Worm (Caenorhabditis elegans) whole organism, mixed stage, embryonic: ENCODE measurements around the gene ule-3.

Experiments
- drap-1 ChIP-seq: fragments of 200-800 bp; sonication (Bioruptor generic); optimal IDR thresholded peaks from 3 replicates; lab custom pipeline; 2018; ENCODE audit warnings: mild to moderate bottlenecking, missing genetic modification characterization, missing compliant biosample characterization
- elt-1 ChIP-seq: sonication (generic microtip); optimal IDR thresholded peaks from 2 replicates; lab custom pipeline; 2017; ENCODE audit warnings: missing genetic modification characterization, mild to moderate bottlenecking, missing compliant biosample characterization, antibody characterized with exemption, moderate library complexity, borderline replicate concordance; ENCODE audit not compliant: insufficient read depth
- nhr-28 ChIP-seq: fragments of 150-350 bp; optimal IDR thresholded peaks from 2 replicates; lab custom pipeline; 2014; ENCODE audit warnings: missing biosample characterization, missing genetic modification characterization
- pha-4 ChIP-seq: fragments of 150-350 bp; optimal IDR thresholded peaks from 2 replicates; lab custom pipeline; 2018; ENCODE audit warnings: missing biosample characterization, missing genetic modification reagents, missing genetic modification characterization
- sem-2 ChIP-seq: fragments of 200-800 bp; sonication (Bioruptor generic); optimal IDR thresholded peaks from 2 replicates; lab custom pipeline; 2018; ENCODE audit warnings: mild to moderate bottlenecking, missing genetic modification characterization, missing compliant biosample characterization
- snpc-4 ChIP-seq: fragments of 150-350 bp; optimal IDR thresholded peaks from 2 replicates; lab custom pipeline; 2014; ENCODE audit warnings: missing biosample characterization, missing genetic modification characterization

DNA sequence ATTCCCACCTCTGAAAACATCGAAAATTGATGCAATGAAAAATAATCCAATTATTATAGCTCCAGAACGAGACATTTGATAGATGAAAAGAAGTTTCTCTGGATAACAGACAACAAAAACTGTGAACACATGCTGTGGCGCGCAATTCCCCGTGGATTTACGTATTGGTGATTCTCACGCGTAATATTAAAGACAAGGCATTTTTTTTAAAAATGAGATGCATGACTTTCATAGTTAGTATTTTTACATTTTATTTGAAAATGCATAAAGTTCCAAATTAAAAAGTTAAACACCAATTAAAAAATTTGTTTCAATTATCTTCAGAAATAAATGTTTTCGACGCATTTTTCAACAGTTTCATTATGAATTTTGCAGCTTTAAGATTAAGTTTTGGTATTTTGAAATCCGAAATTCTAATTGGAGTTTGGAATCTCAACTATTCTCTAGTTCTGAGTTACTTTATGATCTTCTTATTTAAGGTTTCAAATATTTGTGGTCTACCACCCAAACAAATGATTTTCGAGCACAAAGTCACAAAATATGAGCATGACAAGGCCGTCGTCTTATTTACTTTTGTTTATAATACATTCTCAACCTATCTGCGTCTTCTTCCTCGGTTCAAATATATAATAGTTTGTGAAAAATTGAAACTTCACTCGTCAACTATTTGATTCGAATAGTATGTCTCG, 46.2 kb upstream of the ule-3 start, which contains the start of the genes selt-1.2 and F28H7.2:
- no peak for TF ChIP-seq elt-1 (tag; lab: Kevin White, UChicago)
- TF ChIP-seq nhr-28 (tag; lab: Kevin White, UChicago) = no peak
- TF ChIP-seq drap-1 (GFP tag; lab: Kevin White, UChicago) = no peak
- no peak for TF ChIP-seq sem-2
- no peak for TF ChIP-seq pha-4
- no peak for TF ChIP-seq snpc-4
